Worm (Caenorhabditis elegans): ENCODE data around the gene C05D11.13.
A peak's percentile ranks its signal among the peaks of the same experiment; 100 is the strongest.

DNA sequence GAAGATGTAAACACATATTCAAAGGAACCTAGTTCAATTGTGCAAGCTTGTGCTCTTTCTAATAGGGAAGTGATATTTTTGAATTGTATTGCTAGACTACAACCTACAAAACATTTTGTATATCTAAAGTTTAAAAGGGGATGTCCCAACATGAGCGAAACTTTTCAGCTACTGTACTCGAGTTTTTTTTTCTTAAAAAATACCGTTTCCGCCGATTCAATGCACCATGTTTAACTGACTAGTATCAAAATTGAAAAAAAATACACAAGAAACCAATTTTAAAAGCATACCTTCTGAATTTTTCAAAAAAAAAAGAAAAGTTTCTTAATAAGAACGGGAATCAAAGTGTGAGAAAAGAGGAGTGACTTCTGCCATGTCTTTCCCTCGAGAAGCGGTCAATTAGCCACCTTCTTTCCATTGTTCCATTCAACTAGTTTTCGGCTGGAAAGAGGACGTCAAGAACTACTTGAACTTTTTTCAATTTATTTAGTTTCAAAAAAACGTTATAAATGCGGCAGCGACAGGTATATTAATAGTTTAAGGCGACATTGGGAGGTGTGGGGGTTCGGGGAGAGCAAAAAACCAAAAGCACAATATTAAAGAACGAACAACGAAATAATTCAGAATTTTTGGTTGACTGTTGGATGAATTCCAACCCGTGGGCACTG, 28.9 kb downstream of the C05D11.13 start, which contains the start of gene nas-4:
- TF ChIP-seq nhr-67 (tag; optimal IDR thresholded peaks at IDR 0.05) (no peak), unc-62 (GFP tag; optimal IDR thresholded peaks at IDR 0.05) (no peak), pqm-1 (tag; optimal IDR thresholded peaks at IDR 0.05) (no peak), fkh-10 (GFP tag; optimal IDR thresholded peaks at IDR 0.05) (no peak), pha-4 (tag; optimal IDR thresholded peaks at IDR 0.05) (no peak), egl-27 (tag; optimal IDR thresholded peaks at IDR 0.05) (no peak), elt-1 (tag; optimal IDR thresholded peaks at IDR 0.05) (no peak), ceh-28 (tag; optimal IDR thresholded peaks at IDR 0.05) (no peak), nhr-11 (tag; optimal IDR thresholded peaks at IDR 0.05) (no peak), ama-1 (optimal IDR thresholded peaks at IDR 0.05) (peak; percentile 41), fos-1 (tag; optimal IDR thresholded peaks at IDR 0.05) (no peak), hmg-11 (tag; optimal IDR thresholded peaks at IDR 0.05) (no peak), nfya-1 (tag; optimal IDR thresholded peaks at IDR 0.05; ENCODE audit: insufficient read depth) (no peak)

All from whole organism, L3 larva.